Fruit fly (Drosophila melanogaster) whole organism, larva: ENCODE measurements around the gene CG4592.

Source experiments
- noc ChIP-seq: fragments of 200-800 bp; sonication (Bioruptor generic); optimal IDR thresholded peaks from 3 replicates; lab custom pipeline; 2019; ENCODE audit warnings: missing biosample characterization, mild to moderate bottlenecking, missing genetic modification characterization, moderate library complexity

The CG4592 gene

dm6 chr2L:9921401-9921800 is at the start of gene CG4592:
TSS of gene CG4592 (plus strand) at chr2L:9921633.
- no peak for TF ChIP-seq noc

DNA sequence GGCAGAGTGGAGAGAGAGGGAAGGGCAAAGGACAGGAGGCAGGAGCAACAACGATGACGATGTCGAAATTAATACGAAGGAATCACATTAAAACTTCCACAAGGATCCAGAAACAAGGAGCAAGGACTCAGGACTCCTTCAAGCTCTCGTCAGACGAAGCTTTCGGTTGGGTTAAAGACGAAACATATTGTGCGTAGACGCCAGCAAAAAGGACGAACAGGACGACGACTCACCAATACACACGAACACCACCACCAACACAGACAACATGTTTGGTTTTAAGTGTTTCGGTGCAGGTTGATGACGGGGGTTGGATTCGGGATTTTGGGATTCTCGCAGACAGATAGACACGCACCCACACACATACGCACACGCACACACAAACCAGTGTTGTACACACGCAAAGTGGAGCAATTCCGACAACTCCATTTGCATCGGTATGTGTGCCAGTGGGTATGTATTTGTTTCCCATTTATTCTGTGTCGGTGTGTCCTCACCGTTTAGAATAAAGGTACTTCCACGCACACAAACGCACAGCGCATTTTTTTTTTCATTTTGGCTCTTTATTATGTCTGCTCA is 39.0 kb upstream of the CG4592 start:
- no peak for TF ChIP-seq noc

- TF ChIP-seq noc, result no peak
Measured at dm6 chr2L:9886086-9886485, 35.3 kb upstream of the CG4592 start, which contains the start of gene nAChRalpha6. TSS of gene nAChRalpha6 (minus strand) at chr2L:9886250.

- TF ChIP-seq noc, result no peak
Measured at dm6 chr2L:9887856-9888269, 33.6 kb upstream of the CG4592 start, which contains the start of gene Fkbp59. TSS of gene Fkbp59 (plus strand) at chr2L:9888005.

dm6 chr2L:9890576-9890975 is 30.9 kb upstream of the CG4592 start, which contains the start of the genes CG34183 and CG4537:
TSS of gene CG34183 (minus strand) at chr2L:9890772.
TSS of gene CG4537 (plus strand) at chr2L:9890885.
- no peak for TF ChIP-seq noc

DNA sequence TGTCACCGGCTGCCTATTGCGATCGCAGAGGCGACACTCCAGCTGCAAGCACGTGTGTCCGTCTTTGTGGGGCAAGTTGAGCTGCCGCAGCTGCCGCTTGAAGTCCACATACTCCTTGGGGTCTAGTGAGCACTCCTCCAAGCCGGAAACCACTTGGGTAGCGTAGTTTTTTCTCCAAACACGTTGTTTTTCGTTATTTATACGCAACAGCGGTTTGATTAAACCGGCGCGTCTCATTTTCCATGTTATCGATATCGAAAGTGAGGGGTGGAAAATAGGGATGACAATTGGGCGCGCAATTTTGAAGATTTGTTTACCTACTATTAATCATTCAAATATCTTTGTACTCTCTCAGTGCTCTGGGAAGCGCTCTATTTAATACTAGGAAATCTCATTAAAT is 28.2 kb upstream of the CG4592 start, which contains the start of gene mtDNA-helicase:
mtDNA-helicase (minus strand) TSS at position 264 of the 400 bp plus-strand sequence.
- no peak for TF ChIP-seq noc

DNA sequence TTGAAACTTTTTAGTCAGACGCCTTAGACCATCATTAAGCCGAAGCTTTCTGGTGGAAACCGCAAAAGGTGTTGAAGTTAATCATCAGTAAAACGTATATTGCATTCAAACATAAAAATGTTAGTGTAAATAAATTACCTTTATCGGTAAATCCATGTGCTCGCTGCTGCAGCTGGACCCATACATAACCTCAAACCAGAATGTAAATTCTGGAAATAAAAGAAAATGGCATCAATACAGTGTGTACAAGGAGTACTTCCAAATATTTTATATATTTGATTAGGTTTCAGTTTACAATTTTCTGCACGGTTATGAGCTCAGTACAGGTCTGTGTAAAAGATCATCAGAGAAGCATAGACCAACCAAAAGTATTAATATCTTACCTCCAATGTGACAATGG is 27.2 kb upstream of the CG4592 start:
- TF ChIP-seq noc, result no peak

DNA sequence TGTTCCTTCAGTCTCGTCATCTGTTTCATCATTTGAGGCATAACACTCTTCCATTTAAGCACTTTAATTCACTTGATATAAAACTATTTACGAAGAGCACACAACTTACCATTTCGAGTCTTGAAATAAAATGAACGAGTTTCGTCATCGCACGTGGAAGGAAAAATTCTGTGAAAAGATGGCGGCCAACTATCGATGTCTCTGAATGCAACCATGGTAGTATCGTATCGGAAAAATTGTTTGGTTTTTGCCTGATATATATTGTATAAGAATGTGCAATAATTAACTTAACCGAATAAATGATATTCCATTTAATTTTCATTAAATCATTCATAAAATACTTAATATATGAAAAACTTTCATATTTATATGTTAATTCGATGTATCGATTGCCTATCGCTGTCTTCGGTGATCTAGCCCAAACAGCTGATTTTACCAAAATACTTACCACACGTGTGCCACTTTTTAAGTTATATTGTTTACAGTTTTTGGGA is 26.5 kb upstream of the CG4592 start, which contains the start of gene Bka:
Bka (plus strand) TSS at position 417 of the 494 bp plus-strand sequence.
- peak; percentile 52 for TF ChIP-seq noc

DNA sequence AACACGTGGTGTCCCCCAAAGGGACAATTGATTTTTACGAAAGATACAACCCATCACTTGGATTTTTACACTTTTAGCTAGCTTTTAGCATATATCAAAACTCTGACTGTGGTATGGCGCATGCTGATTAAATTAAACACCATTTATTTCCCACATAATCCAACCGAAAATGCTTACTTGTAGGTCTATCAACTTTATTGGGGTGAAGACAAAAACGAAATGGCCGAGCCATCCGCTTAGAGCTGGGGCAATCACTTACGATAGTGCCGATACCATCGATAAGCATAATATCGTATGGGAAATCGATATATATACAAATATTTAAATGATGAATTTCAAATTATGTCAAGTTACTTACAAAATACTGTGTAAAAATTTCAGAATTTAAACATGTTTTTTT is 24.1 kb upstream of the CG4592 start, which contains the start of gene RpS2:
RpS2 (minus strand) TSS at position 257 of the 400 bp plus-strand sequence.
- TF ChIP-seq noc, result peak; percentile 20

- no peak for TF ChIP-seq noc
Measured at dm6 chr2L:9903028-9903427, 18.4 kb upstream of the CG4592 start, which contains the start of gene Muc30E. TSS of gene Muc30E (minus strand) at chr2L:9903128.

- no peak for TF ChIP-seq noc
Measured at dm6 chr2L:9906641-9907040, 14.8 kb upstream of the CG4592 start.

DNA sequence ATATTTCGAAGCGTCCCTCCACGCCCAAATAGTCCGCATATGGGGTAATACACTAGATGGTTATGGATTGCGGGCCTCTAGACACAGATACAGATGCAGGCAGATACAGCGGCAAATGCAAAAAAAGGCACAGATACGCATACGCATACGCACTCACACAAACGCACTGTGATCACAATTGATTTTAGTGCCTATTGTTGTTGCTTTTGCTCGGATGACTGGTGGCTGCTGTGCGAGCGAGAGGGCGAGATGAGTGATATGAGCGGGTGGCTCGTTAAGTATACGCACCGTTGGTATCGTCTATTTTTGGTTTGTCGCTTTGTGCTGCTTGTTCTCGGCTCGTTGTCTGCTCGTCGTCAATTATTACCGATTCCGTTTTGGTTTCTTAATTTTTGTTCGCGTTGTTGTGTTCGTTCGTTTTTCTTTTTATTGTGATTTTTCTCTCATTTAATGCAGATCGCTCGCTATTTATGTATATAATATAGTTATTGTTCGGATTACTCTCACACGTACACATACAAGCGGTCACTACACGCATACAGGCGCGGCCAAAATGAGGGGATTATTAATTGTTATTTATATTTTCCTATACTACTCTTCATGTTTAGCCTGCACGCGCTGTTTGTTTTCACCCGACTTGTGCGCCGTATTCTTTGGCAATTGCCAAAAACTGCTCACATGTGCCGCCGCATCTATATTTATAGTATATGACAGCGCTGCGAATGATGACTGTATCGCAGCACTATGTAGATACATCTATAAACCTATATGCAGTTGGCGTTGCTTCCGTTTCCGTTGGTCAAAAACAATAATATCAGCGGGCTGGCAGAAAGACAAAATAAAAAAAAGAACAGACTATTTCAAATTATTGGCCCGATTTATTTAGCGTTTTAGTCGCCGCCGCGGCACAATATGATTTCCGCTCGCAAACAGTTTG is 13.8 kb upstream of the CG4592 start:
- no peak for TF ChIP-seq noc

- no peak for TF ChIP-seq noc
Measured at dm6 chr2L:9908468-9908967, 12.9 kb upstream of the CG4592 start, which contains the start of gene CG13124. TSS of gene CG13124 (minus strand) at chr2L:9908633.

- TF ChIP-seq noc, result peak; percentile 25
Measured at dm6 chr2L:9911783-9912182, 9.7 kb upstream of the CG4592 start.

DNA sequence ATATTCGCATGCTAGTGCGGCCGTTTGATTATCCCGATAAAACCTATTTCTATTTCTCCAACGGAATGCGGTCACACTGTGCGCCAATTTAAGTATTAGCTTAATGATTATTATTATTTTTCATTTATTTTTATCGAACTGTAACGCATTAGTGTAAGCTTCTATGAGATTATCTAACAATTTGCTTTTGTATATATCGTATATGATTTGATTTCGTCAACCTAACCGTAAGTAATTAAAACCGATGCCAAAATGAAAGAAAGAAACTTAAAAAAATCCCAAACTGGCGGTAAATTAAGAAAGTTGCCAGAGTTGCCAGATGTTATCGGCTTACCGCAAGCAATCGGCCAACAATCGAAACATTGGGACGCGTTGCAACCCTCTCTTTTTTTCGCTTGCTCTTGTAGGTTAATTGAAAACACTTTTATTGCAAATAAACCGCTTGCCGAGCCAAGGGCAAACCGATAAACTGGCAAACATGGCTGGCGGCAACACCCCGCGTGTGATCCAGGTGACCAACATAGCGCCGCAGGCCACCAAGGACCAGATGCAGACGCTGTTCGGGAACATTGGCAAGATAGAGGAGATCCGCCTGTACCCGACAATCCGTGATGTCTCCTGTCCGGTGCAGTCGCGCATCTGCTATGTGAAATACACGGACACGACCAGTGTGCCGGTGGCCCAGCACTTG is 8.7 kb upstream of the CG4592 start, which contains the start of the genes Etl1 and Srp54:
Etl1 (minus strand) TSS at position 39 of the 691 bp plus-strand sequence.
Srp54 (plus strand) TSS at position 342 of the 691 bp plus-strand sequence.
- TF ChIP-seq noc, result no peak
